Worm (Caenorhabditis elegans) whole organism, late embryonic: ENCODE measurements around the gene sptl-1.

Experiments
- C08G9.2 ChIP-seq: sonication (generic microtip); optimal IDR thresholded peaks from 2 replicates; lab custom pipeline; 2016; ENCODE audit warnings: mild to moderate bottlenecking, missing genetic modification characterization, moderate library complexity, missing compliant biosample characterization
- T23F11.4 ChIP-seq: fragments of 200-800 bp; sonication (Bioruptor generic); optimal IDR thresholded peaks from 2 replicates; lab custom pipeline; 2018; ENCODE audit warnings: mild to moderate bottlenecking, missing genetic modification characterization, missing compliant biosample characterization
- Y22D7AL.16 ChIP-seq: sonication (generic microtip); optimal IDR thresholded peaks from 2 replicates; lab custom pipeline; 2016; ENCODE audit warnings: missing genetic modification characterization, missing compliant biosample characterization
- ahr-1 ChIP-seq: sonication (generic microtip); optimal IDR thresholded peaks from 2 replicates; lab custom pipeline; 2016; ENCODE audit warnings: missing genetic modification characterization, missing compliant biosample characterization
- ceh-14 ChIP-seq: sonication (generic microtip); optimal IDR thresholded peaks from 2 replicates; lab custom pipeline; 2016; ENCODE audit warnings: missing genotype, missing genetic modification characterization, missing compliant biosample characterization
- ceh-18 ChIP-seq: sonication (generic microtip); optimal IDR thresholded peaks from 2 replicates; lab custom pipeline; 2016; ENCODE audit warnings: missing genetic modification characterization, missing compliant biosample characterization
- ceh-19 ChIP-seq: fragments of 200-800 bp; sonication (Bioruptor generic); optimal IDR thresholded peaks from 2 replicates; lab custom pipeline; 2018; ENCODE audit warnings: mild to moderate bottlenecking, missing genetic modification characterization, missing compliant biosample characterization
- ceh-24 ChIP-seq: sonication (generic microtip); optimal IDR thresholded peaks from 2 replicates; lab custom pipeline; 2016; ENCODE audit warnings: mild to moderate bottlenecking, missing genetic modification characterization, missing compliant biosample characterization
- ceh-31 ChIP-seq: sonication (generic microtip); optimal IDR thresholded peaks from 2 replicates; lab custom pipeline; 2016; ENCODE audit warnings: missing genetic modification characterization, missing compliant biosample characterization
- ceh-34 ChIP-seq: sonication (generic microtip); optimal IDR thresholded peaks from 2 replicates; lab custom pipeline; 2016; ENCODE audit warnings: mild to moderate bottlenecking, missing genetic modification characterization, missing compliant biosample characterization
- ceh-45 ChIP-seq: fragments of 200-800 bp; sonication (Bioruptor generic); IDR thresholded peaks from 2 replicates; pipeline ENCODE4 v1.3.6; 2022; ENCODE audit warnings: missing genetic modification reagents, missing genetic modification characterization, missing compliant biosample characterization
- ceh-48 ChIP-seq: sonication (generic microtip); optimal IDR thresholded peaks from 2 replicates; lab custom pipeline; 2016; ENCODE audit warnings: missing genetic modification characterization, inconsistent platforms, missing compliant biosample characterization
- ceh-6 ChIP-seq: fragments of 200-800 bp; sonication (Bioruptor generic); optimal IDR thresholded peaks from 2 replicates; lab custom pipeline; 2018; ENCODE audit warnings: mild to moderate bottlenecking, missing genetic modification characterization, missing compliant biosample characterization
- ceh-9 ChIP-seq: sonication (generic microtip); optimal IDR thresholded peaks from 2 replicates; lab custom pipeline; 2016; ENCODE audit warnings: mild to moderate bottlenecking, missing genetic modification characterization, inconsistent platforms, missing compliant biosample characterization
- dmd-4 ChIP-seq: sonication (generic microtip); optimal IDR thresholded peaks from 2 replicates; lab custom pipeline; 2016; ENCODE audit warnings: borderline replicate concordance, missing genetic modification characterization, missing compliant biosample characterization
- elt-2 ChIP-seq: sonication (generic microtip); optimal IDR thresholded peaks from 2 replicates; lab custom pipeline; 2016; ENCODE audit warnings: missing genetic modification reagents, missing genetic modification characterization, missing compliant biosample characterization
- fax-1 ChIP-seq: sonication (generic microtip); optimal IDR thresholded peaks from 2 replicates; lab custom pipeline; 2016; ENCODE audit warnings: missing genotype, missing genetic modification characterization, missing compliant biosample characterization
- gmeb-2 ChIP-seq: sonication (generic microtip); optimal IDR thresholded peaks from 2 replicates; lab custom pipeline; 2016; ENCODE audit warnings: missing genetic modification characterization, inconsistent platforms, missing compliant biosample characterization
- hlh-13 ChIP-seq: fragments of 200-800 bp; sonication (Bioruptor generic); optimal IDR thresholded peaks from 2 replicates; lab custom pipeline; 2018; ENCODE audit warnings: mild to moderate bottlenecking, missing genetic modification characterization, missing compliant biosample characterization
- hlh-30 ChIP-seq: sonication (generic microtip); optimal IDR thresholded peaks from 2 replicates; lab custom pipeline; 2017; ENCODE audit warnings: antibody characterized with exemption, missing genetic modification characterization, missing compliant biosample characterization; ENCODE audit not compliant: insufficient read depth
- hlh-8 ChIP-seq: sonication (generic microtip); optimal IDR thresholded peaks from 2 replicates; lab custom pipeline; 2016; ENCODE audit warnings: missing genotype, missing genetic modification characterization, missing compliant biosample characterization
- lin-11 ChIP-seq: fragments of 200-800 bp; sonication (Bioruptor generic); optimal IDR thresholded peaks from 2 replicates; lab custom pipeline; 2018; ENCODE audit warnings: mild to moderate bottlenecking, missing genetic modification characterization, missing compliant biosample characterization
- madf-2 ChIP-seq: sonication (generic microtip); optimal IDR thresholded peaks from 2 replicates; lab custom pipeline; 2017; ENCODE audit warnings: missing genetic modification characterization, missing compliant biosample characterization
- mec-3 ChIP-seq: sonication (generic microtip); optimal IDR thresholded peaks from 2 replicates; lab custom pipeline; 2016; ENCODE audit warnings: borderline replicate concordance, missing genetic modification characterization, missing compliant biosample characterization
- nfya-1 ChIP-seq: sonication (generic microtip); optimal IDR thresholded peaks from 2 replicates; lab custom pipeline; 2017; ENCODE audit warnings: missing genetic modification characterization, mild to moderate bottlenecking, missing compliant biosample characterization, antibody characterized with exemption, moderate library complexity
- nhr-11 ChIP-seq: fragments of 150-350 bp; optimal IDR thresholded peaks from 2 replicates; lab custom pipeline; 2014; ENCODE audit warnings: missing biosample characterization, missing genetic modification characterization
- npax-4 ChIP-seq: sonication (generic microtip); optimal IDR thresholded peaks from 2 replicates; lab custom pipeline; 2016; ENCODE audit warnings: missing genetic modification characterization, missing compliant biosample characterization
- pag-3 ChIP-seq: sonication (generic microtip); optimal IDR thresholded peaks from 2 replicates; lab custom pipeline; 2016; ENCODE audit warnings: missing compliant biosample characterization, missing genetic modification characterization, borderline replicate concordance
- pqm-1 ChIP-seq: sonication (generic microtip); optimal IDR thresholded peaks from 2 replicates; lab custom pipeline; 2016; ENCODE audit warnings: missing genetic modification characterization, missing compliant biosample characterization
- pros-1 ChIP-seq: fragments of 150-350 bp; optimal IDR thresholded peaks from 2 replicates; lab custom pipeline; 2014; ENCODE audit warnings: missing biosample characterization, missing genetic modification reagents, missing genetic modification characterization
- ref-2 ChIP-seq: sonication (generic microtip); optimal IDR thresholded peaks from 2 replicates; lab custom pipeline; 2016; ENCODE audit warnings: missing genetic modification characterization, missing compliant biosample characterization
- rnt-1 ChIP-seq: sonication (generic microtip); optimal IDR thresholded peaks from 2 replicates; lab custom pipeline; 2016; ENCODE audit warnings: missing genetic modification characterization, missing compliant biosample characterization
- sdc-2 ChIP-seq: sonication (generic microtip); optimal IDR thresholded peaks from 2 replicates; lab custom pipeline; 2016; ENCODE audit warnings: missing genotype, missing genetic modification characterization, missing compliant biosample characterization
- sox-2 ChIP-seq: fragments of 200-800 bp; sonication (Bioruptor generic); IDR thresholded peaks from 2 replicates; pipeline ENCODE4 v1.3.6; 2022; ENCODE audit warnings: missing genetic modification reagents, missing genetic modification characterization, missing compliant biosample characterization
- sox-4 ChIP-seq: sonication (generic microtip); optimal IDR thresholded peaks from 2 replicates; lab custom pipeline; 2017; ENCODE audit warnings: mild to moderate bottlenecking, missing genetic modification characterization, inconsistent platforms, missing compliant biosample characterization
- tbx-2 ChIP-seq: sonication (generic microtip); optimal IDR thresholded peaks from 2 replicates; lab custom pipeline; 2016; ENCODE audit warnings: missing genetic modification characterization, missing compliant biosample characterization
- tbx-7 ChIP-seq: sonication (generic microtip); optimal IDR thresholded peaks from 2 replicates; lab custom pipeline; 2016; ENCODE audit warnings: missing genotype, missing genetic modification characterization, missing compliant biosample characterization
- unc-42 ChIP-seq: sonication (generic microtip); optimal IDR thresholded peaks from 2 replicates; lab custom pipeline; 2016; ENCODE audit warnings: missing genotype, missing genetic modification characterization, missing compliant biosample characterization
- unc-55 ChIP-seq: sonication (generic microtip); optimal IDR thresholded peaks from 2 replicates; lab custom pipeline; 2017; ENCODE audit warnings: missing biosample characterization, missing genetic modification reagents, missing genetic modification characterization

The sptl-1 gene

ce11 chrII:11783-12182 is 39.7 kb upstream of the sptl-1 start, which contains the start of gene best-4:
TSS of gene best-4 (minus strand) at chrII:11883.
- TF ChIP-seq pag-3 (tag; lab: Kevin White, UChicago) (no peak), sox-4 (tag; lab: Kevin White, UChicago) (no peak), npax-4 (no peak), gmeb-2 (tag; lab: Kevin White, UChicago) (no peak)

- no peak for TF ChIP-seq gmeb-2 (tag; lab: Kevin White, UChicago)
- no peak for TF ChIP-seq T23F11.4 (GFP tag; lab: Kevin White, UChicago)
- no peak for TF ChIP-seq ceh-9 (tag; lab: Kevin White, UChicago)
- TF ChIP-seq nhr-11 (tag; lab: Kevin White, UChicago): no peak
- TF ChIP-seq Y22D7AL.16 (tag; lab: Kevin White, UChicago): no peak
- TF ChIP-seq ceh-34 (tag; lab: Kevin White, UChicago): no peak
- TF ChIP-seq, all 69 proteins: peak for 0
These were observed 38.8 kb upstream of the sptl-1 start, which contains the start of gene best-3 for ce11 chrII:12685-13084. TSS of gene best-3 (plus strand) at chrII:12985.

- TF ChIP-seq nfya-1 (tag; lab: Kevin White, UChicago) (peak; percentile 5), elt-2 (tag; lab: Kevin White, UChicago) (peak; percentile 28), hlh-8 (no peak), sox-2 (no peak), unc-42 (peak; percentile 17), pros-1 (tag; lab: Kevin White, UChicago) (no peak), ceh-6 (GFP tag; lab: Kevin White, UChicago) (peak; percentile 41), ceh-19 (GFP tag; lab: Kevin White, UChicago) (peak; percentile 38), ceh-34 (tag; lab: Kevin White, UChicago) (peak; percentile 16), hlh-13 (no peak), C08G9.2 (peak; percentile 36), sox-4 (tag; lab: Kevin White, UChicago) (peak; percentile 10), hlh-30 (tag; lab: Kevin White, UChicago) (peak; percentile 87), unc-55 (GFP tag; lab: Kevin White, UChicago) (peak; percentile 61), madf-2 (tag; lab: Kevin White, UChicago) (peak; percentile 55), ref-2 (tag; lab: Kevin White, UChicago) (peak; percentile 68), ceh-48 (tag; lab: Kevin White, UChicago) (peak; percentile 44), sdc-2 (peak; percentile 29), lin-11 (no peak), ceh-18 (tag; lab: Kevin White, UChicago) (peak; percentile 56), rnt-1 (tag; lab: Kevin White, UChicago) (peak; percentile 74), ceh-14 (tag; lab: Kevin White, UChicago) (peak; percentile 2), fax-1 (no peak), tbx-7 (tag; lab: Kevin White, UChicago) (no peak), dmd-4 (tag; lab: Kevin White, UChicago) (peak; percentile 29), ceh-31 (tag; lab: Kevin White, UChicago) (peak; percentile 74), pqm-1 (tag; lab: Kevin White, UChicago) (peak; percentile 10), ahr-1 (tag; lab: Kevin White, UChicago) (no peak), ceh-9 (tag; lab: Kevin White, UChicago) (no peak), ceh-24 (tag; lab: Kevin White, UChicago) (no peak), tbx-2 (tag; lab: Kevin White, UChicago) (peak; percentile 54), mec-3 (tag; lab: Kevin White, UChicago) (no peak), ceh-45 (GFP tag; lab: Robert Waterston, UW) (no peak)
These were observed 32.7 kb upstream of the sptl-1 start for ce11 chrII:18787-19186.
